Fruit fly (Drosophila melanogaster) whole organism, embryonic: ENCODE results near the gene CG42553.

Experiments
- Atf6 ChIP-seq: fragments of 200-800 bp; sonication (Bioruptor generic); IDR thresholded peaks from 2 replicates; pipeline ENCODE4 v1.3.6; 2022; ENCODE audit warnings: missing biosample characterization, missing genetic modification characterization
- Blimp-1 ChIP-seq: fragments of 200-800 bp; sonication (Bioruptor generic); optimal IDR thresholded peaks from 3 replicates; lab custom pipeline; 2018; ENCODE audit warnings: missing biosample characterization, missing genetic modification characterization, mild to moderate bottlenecking, moderate library complexity, missing genetic modification reagents
- BtbVII ChIP-seq: fragments of 200-800 bp; sonication (Bioruptor generic); optimal IDR thresholded peaks from 3 replicates; lab custom pipeline; 2017; ENCODE audit warnings: missing biosample characterization, mild to moderate bottlenecking, missing genetic modification characterization
- CG12236 ChIP-seq: fragments of 200-800 bp; sonication (Bioruptor generic); optimal IDR thresholded peaks from 2 replicates; lab custom pipeline; 2016; ENCODE audit warnings: missing biosample characterization, missing genetic modification characterization
- CG12744 ChIP-seq: fragments of 200-800 bp; sonication (Bioruptor generic); optimal IDR thresholded peaks from 2 replicates; lab custom pipeline; 2016; ENCODE audit warnings: missing biosample characterization, missing genetic modification characterization
- CG1647 ChIP-seq: fragments of 200-800 bp; sonication (Bioruptor generic); optimal IDR thresholded peaks from 3 replicates; lab custom pipeline; 2016; ENCODE audit warnings: missing biosample characterization, missing genetic modification characterization
- CG17612 ChIP-seq: fragments of 200-800 bp; sonication (Bioruptor generic); IDR thresholded peaks from 2 replicates; pipeline ENCODE4 v1.3.6; 2022; ENCODE audit warnings: missing biosample characterization, missing genetic modification characterization
- CG17912 ChIP-seq: fragments of 200-800 bp; sonication (Bioruptor generic); optimal IDR thresholded peaks from 2 replicates; lab custom pipeline; 2018; ENCODE audit warnings: missing biosample characterization, mild to moderate bottlenecking, missing genetic modification characterization
- CG2712 ChIP-seq: fragments of 200-800 bp; optimal IDR thresholded peaks from 3 replicates; lab custom pipeline; 2019; ENCODE audit warnings: missing biosample characterization, mild to moderate bottlenecking, missing genetic modification characterization, moderate library complexity
- CG31441 ChIP-seq: fragments of 200-800 bp; sonication (Bioruptor generic); IDR thresholded peaks from 2 replicates; pipeline ENCODE4 v1.3.6; 2022; ENCODE audit warnings: missing biosample characterization, missing genetic modification characterization
- CG32772 ChIP-seq: fragments of 200-800 bp; sonication (Bioruptor generic); IDR thresholded peaks from 2 replicates; pipeline ENCODE4 v1.3.6; 2022; ENCODE audit warnings: missing biosample characterization, missing genetic modification characterization
- CG3281 ChIP-seq: fragments of 200-800 bp; sonication (Bioruptor generic); optimal IDR thresholded peaks from 3 replicates; lab custom pipeline; 2017; ENCODE audit warnings: missing biosample characterization, mild to moderate bottlenecking, missing genetic modification characterization
- CG4424 ChIP-seq: fragments of 200-800 bp; sonication (Bioruptor generic); optimal IDR thresholded peaks from 3 replicates; lab custom pipeline; 2016; ENCODE audit warnings: missing biosample characterization, missing genetic modification characterization
- CG7745 ChIP-seq: fragments of 200-800 bp; sonication (Bioruptor generic); optimal IDR thresholded peaks from 2 replicates; lab custom pipeline; 2018; ENCODE audit warnings: missing biosample characterization, mild to moderate bottlenecking, missing genetic modification characterization, moderate library complexity
- CG8281 ChIP-seq: fragments of 200-800 bp; sonication (Bioruptor generic); optimal IDR thresholded peaks from 2 replicates; lab custom pipeline; 2018; ENCODE audit warnings: missing biosample characterization, mild to moderate bottlenecking, missing genetic modification characterization, moderate library complexity
- CG8924 ChIP-seq: fragments of 200-800 bp; optimal IDR thresholded peaks from 3 replicates; lab custom pipeline; 2019; ENCODE audit warnings: missing biosample characterization, mild to moderate bottlenecking, missing genetic modification characterization, moderate library complexity
- D ChIP-seq, 2 experiments: fragments of 200-800 bp in 1 of 2; fragments of >200 bp in 1 of 2; sonication (Bioruptor generic) in 1 of 2; optimal IDR thresholded peaks; 2 replicates in 1 of 2; 3 replicates in 1 of 2; lab custom pipeline; 2017; ENCODE audit warnings: mild to moderate bottlenecking in 1 of 2, missing biosample characterization in 1 of 2, missing genetic modification characterization in 1 of 2, missing genetic modification reagents in 1 of 2
- Deaf1 ChIP-seq: fragments of 200-800 bp; optimal IDR thresholded peaks from 3 replicates; lab custom pipeline; 2019; ENCODE audit warnings: missing biosample characterization, mild to moderate bottlenecking, missing genetic modification characterization, moderate library complexity
- E2f1 ChIP-seq: fragments of 200-800 bp; sonication (Bioruptor generic); IDR thresholded peaks from 2 replicates; pipeline ENCODE4 v1.3.6; 2022; ENCODE audit warnings: missing biosample characterization, missing genetic modification characterization
- Eip74EF ChIP-seq, 2 experiments: fragments of 200-800 bp in 1 of 2; fragments of >200 bp in 1 of 2; sonication (Bioruptor generic) in 1 of 2; optimal IDR thresholded peaks; 2 replicates each; lab custom pipeline; 2017 to 2019; ENCODE audit warnings: missing biosample characterization in 2 of 2, missing genetic modification characterization in 2 of 2, mild to moderate bottlenecking in 1 of 2, moderate library complexity in 1 of 2
- Fer1 ChIP-seq: fragments of 200-800 bp; sonication (Bioruptor generic); optimal IDR thresholded peaks from 2 replicates; lab custom pipeline; 2017; ENCODE audit warnings: missing biosample characterization, mild to moderate bottlenecking, missing genetic modification characterization
- Fer3 ChIP-seq: fragments of 200-800 bp; sonication (Bioruptor generic); optimal IDR thresholded peaks from 2 replicates; lab custom pipeline; 2018; ENCODE audit warnings: missing biosample characterization, mild to moderate bottlenecking, missing genetic modification characterization, moderate library complexity
- Hmx ChIP-seq: fragments of 200-800 bp; sonication (Bioruptor generic); optimal IDR thresholded peaks from 2 replicates; lab custom pipeline; 2016; ENCODE audit warnings: missing biosample characterization, missing genetic modification characterization
- Kr ChIP-seq: fragments of 200-800 bp; sonication (Bioruptor generic); optimal IDR thresholded peaks from 2 replicates; lab custom pipeline; 2017; ENCODE audit warnings: missing biosample characterization, mild to moderate bottlenecking, missing genetic modification characterization
- Med ChIP-seq: fragments of 200-800 bp; sonication (Bioruptor generic); peaks from one replicate; lab custom pipeline; 2016; ENCODE audit warnings: missing biosample characterization, missing genetic modification characterization, mild to moderate bottlenecking, inconsistent platforms, moderate library complexity
- Mes4 ChIP-seq: fragments of 200-800 bp; sonication (Bioruptor generic); optimal IDR thresholded peaks from 2 replicates; lab custom pipeline; 2016; ENCODE audit warnings: missing biosample characterization, missing genetic modification characterization
- Myb ChIP-seq: fragments of 200-800 bp; sonication (Bioruptor generic); optimal IDR thresholded peaks from 2 replicates; lab custom pipeline; 2016; ENCODE audit warnings: missing biosample characterization, missing genetic modification characterization
- NK7.1 ChIP-seq: fragments of 200-800 bp; sonication (Bioruptor generic); optimal IDR thresholded peaks from 3 replicates; lab custom pipeline; 2016; ENCODE audit warnings: missing biosample characterization, missing genetic modification characterization
- Neu2 ChIP-seq: fragments of 200-800 bp; sonication (Bioruptor generic); optimal IDR thresholded peaks from 3 replicates; lab custom pipeline; 2016; ENCODE audit warnings: missing biosample characterization, missing genetic modification characterization, borderline replicate concordance
- Oli ChIP-seq: fragments of 200-800 bp; sonication (Bioruptor generic); optimal IDR thresholded peaks from 2 replicates; lab custom pipeline; 2018; ENCODE audit warnings: missing biosample characterization, mild to moderate bottlenecking, missing genetic modification characterization, moderate library complexity
- Usf ChIP-seq: fragments of 200-800 bp; sonication (Bioruptor generic); optimal IDR thresholded peaks from 2 replicates; lab custom pipeline; 2017; ENCODE audit warnings: missing genotype, missing biosample characterization, missing genetic modification characterization
- Xbp1 ChIP-seq: fragments of 200-800 bp; sonication (Bioruptor generic); optimal IDR thresholded peaks from 3 replicates; lab custom pipeline; 2016; ENCODE audit warnings: missing biosample characterization, mild to moderate bottlenecking, missing genetic modification characterization
- ase ChIP-seq: fragments of 200-800 bp; sonication (Bioruptor generic); IDR thresholded peaks from 3 replicates; pipeline ENCODE4 v1.3.6; 2022; ENCODE audit warnings: missing biosample characterization, missing genetic modification characterization
- chm ChIP-seq: fragments of 200-800 bp; sonication (Bioruptor generic); IDR thresholded peaks from 2 replicates; pipeline ENCODE4 v1.3.6; 2022; ENCODE audit warnings: missing biosample characterization, missing genetic modification characterization
- ci ChIP-seq: fragments of 200-800 bp; sonication (Bioruptor generic); IDR thresholded peaks from 3 replicates; pipeline ENCODE4 v1.3.6; 2022; ENCODE audit warnings: missing biosample characterization, missing genetic modification characterization
- danr ChIP-seq: fragments of 200-800 bp; sonication (Bioruptor generic); IDR thresholded peaks from 2 replicates; pipeline ENCODE4 v1.3.6; 2022; ENCODE audit warnings: missing biosample characterization, missing genetic modification characterization
- fru ChIP-seq: fragments of >200 bp; optimal IDR thresholded peaks from 2 replicates; lab custom pipeline; 2017
- h ChIP-seq: fragments of >200 bp; optimal IDR thresholded peaks from 2 replicates; lab custom pipeline; 2017
- hb ChIP-seq: fragments of 200-800 bp; sonication (Bioruptor generic); IDR thresholded peaks from 3 replicates; pipeline ENCODE4 v1.3.6; 2022; ENCODE audit warnings: missing biosample characterization, missing genetic modification characterization; ENCODE audit not compliant: partially characterized antibody
- her ChIP-seq: fragments of 200-800 bp; sonication (Bioruptor generic); optimal IDR thresholded peaks from 2 replicates; lab custom pipeline; 2016; ENCODE audit warnings: missing biosample characterization, missing genetic modification characterization
- ken ChIP-seq: fragments of 200-800 bp; sonication (Bioruptor generic); IDR thresholded peaks from 3 replicates; pipeline ENCODE4 v1.3.6; 2022; ENCODE audit warnings: missing biosample characterization, missing genetic modification characterization
- lmd ChIP-seq: fragments of 200-800 bp; sonication (Bioruptor generic); IDR thresholded peaks from 2 replicates; pipeline ENCODE4 v1.3.6; 2022; ENCODE audit warnings: missing biosample characterization, missing genetic modification characterization
- nmo ChIP-seq: fragments of 200-800 bp; sonication (Bioruptor generic); optimal IDR thresholded peaks from 2 replicates; lab custom pipeline; 2018; ENCODE audit warnings: missing biosample characterization, mild to moderate bottlenecking, missing genetic modification characterization, moderate library complexity
- peb ChIP-seq: fragments of 200-800 bp; sonication (Bioruptor generic); IDR thresholded peaks from 2 replicates; pipeline ENCODE4 v1.3.6; 2022; ENCODE audit warnings: missing biosample characterization, missing genetic modification characterization
- prd ChIP-seq, 3 experiments: fragments of >200 bp in 2 of 3; fragments of 200-800 bp in 1 of 3; sonication (Bioruptor generic) in 1 of 3; optimal IDR thresholded peaks in 2 of 3; IDR thresholded peaks in 1 of 3; 2 replicates in 2 of 3; 3 replicates in 1 of 3; pipeline versions ENCODE4 v1.3.6 to Lab custom; 2017 to 2022; ENCODE audit warnings: missing biosample characterization in 1 of 3, missing genetic modification characterization in 1 of 3
- ranshi ChIP-seq: fragments of 200-800 bp; sonication (Bioruptor generic); IDR thresholded peaks from 2 replicates; pipeline ENCODE4 v1.3.6; 2022; ENCODE audit warnings: missing biosample characterization, missing genetic modification characterization
- vfl ChIP-seq: fragments of 200-800 bp; sonication (Bioruptor generic); optimal IDR thresholded peaks from 2 replicates; lab custom pipeline; 2016; ENCODE audit warnings: missing biosample characterization, missing genetic modification characterization
- zen ChIP-seq: fragments of 200-800 bp; sonication (Bioruptor generic); optimal IDR thresholded peaks from 3 replicates; lab custom pipeline; 2018; ENCODE audit warnings: missing biosample characterization, mild to moderate bottlenecking, missing genetic modification characterization, moderate library complexity

CG42553 gene

DNA sequence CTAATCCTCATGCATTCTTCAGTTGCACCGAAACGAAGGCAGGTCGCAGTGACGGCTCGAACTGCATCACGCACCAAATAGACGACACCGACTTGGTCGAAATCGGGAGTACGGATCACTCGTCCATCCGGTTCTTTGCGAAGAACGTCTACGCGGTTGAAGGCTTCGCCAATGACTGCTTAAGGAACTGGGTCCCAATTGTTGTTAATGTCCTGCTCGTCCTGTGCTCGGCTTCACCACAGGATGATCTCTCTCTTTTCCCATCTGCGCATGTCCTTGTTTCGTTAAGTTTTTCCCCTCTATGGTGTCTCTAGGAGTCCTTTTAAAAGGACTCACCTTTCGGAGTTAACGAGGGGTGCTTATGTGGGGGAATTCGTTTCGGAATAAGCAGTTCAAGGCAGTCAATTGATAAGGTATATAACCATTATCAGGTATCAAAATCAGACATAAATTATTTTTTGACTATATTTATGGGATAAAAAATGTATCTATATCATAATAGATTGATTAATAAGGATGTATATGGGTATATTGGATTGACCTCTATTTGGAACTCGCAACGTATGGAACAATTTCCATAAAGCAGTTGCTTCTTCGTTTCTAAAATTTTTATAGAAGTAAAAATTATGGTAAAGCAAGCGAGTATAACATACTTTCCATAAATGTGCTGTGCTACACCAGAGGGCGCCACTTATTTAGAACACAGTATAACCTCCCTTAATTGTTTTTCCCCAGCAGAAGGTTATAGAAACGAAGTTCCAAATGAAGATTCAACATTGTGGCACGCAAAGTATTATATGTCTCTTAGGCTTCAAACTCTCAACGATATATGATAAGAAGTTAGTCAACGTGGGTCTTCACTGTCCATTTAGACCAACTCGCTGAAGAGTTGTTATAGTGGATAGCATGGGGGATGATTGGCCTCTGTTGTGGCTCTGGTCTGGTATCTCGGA lies 23.4 kb downstream of the CG42553 start, which contains the start of gene dpr20 (continued):
- peak; percentile 90 for TF ChIP-seq Deaf1 (tag; lab: Kevin White, UChicago)
- TF ChIP-seq BtbVII (GFP tag; lab: Kevin White, UChicago): peak; percentile 74
- peak; percentile 93 for TF ChIP-seq ci (GFP tag; lab: Robert Waterston, UW)
- peak; percentile 63 for TF ChIP-seq vfl (GFP tag; lab: Kevin White, UChicago)
- TF ChIP-seq Eip74EF (GFP tag; optimal IDR thresholded peaks at IDR 0.05; lab: Kevin White, UChicago): no peak
- peak; percentile 9 for TF ChIP-seq Usf (GFP tag; lab: Kevin White, UChicago)
- TF ChIP-seq her (GFP tag; lab: Kevin White, UChicago): peak; percentile 73
- TF ChIP-seq Xbp1 (GFP tag; lab: Kevin White, UChicago): peak; percentile 81
- no peak for TF ChIP-seq h
- peak; percentile 83 for TF ChIP-seq E2f1 (GFP tag; lab: Robert Waterston, UW)
- TF ChIP-seq ranshi (GFP tag; lab: Robert Waterston, UW): peak; percentile 88
- TF ChIP-seq CG1647: peak; percentile 28
- TF ChIP-seq Fer3 (tag; lab: Kevin White, UChicago): peak; percentile 82
- TF ChIP-seq CG31441 (GFP tag; lab: Robert Waterston, UW): peak; percentile 59; the same call in 1 of the 2 replicates
- TF ChIP-seq CG8281 (tag; lab: Kevin White, UChicago): peak; percentile 40
- peak; percentile 98 for TF ChIP-seq Med (GFP tag; lab: Kevin White, UChicago)
- peak; percentile 81 for TF ChIP-seq CG3281 (GFP tag; lab: Kevin White, UChicago)
- TF ChIP-seq CG12236 (GFP tag; lab: Kevin White, UChicago): peak; percentile 26
- TF ChIP-seq Neu2 (GFP tag; lab: Kevin White, UChicago): no peak
- no peak for TF ChIP-seq D (optimal IDR thresholded peaks at IDR 0.05; lab: Kevin White, UChicago)
- TF ChIP-seq D (GFP tag; optimal IDR thresholded peaks at IDR 0.05; lab: Kevin White, UChicago): peak; percentile 27
- peak; percentile 45 for TF ChIP-seq CG12744 (GFP tag; lab: Kevin White, UChicago)
- peak; percentile 38 for TF ChIP-seq Blimp-1 (GFP tag; lab: Kevin White, UChicago)
- peak; percentile 80 for TF ChIP-seq peb
- TF ChIP-seq lmd (GFP tag; lab: Robert Waterston, UW): peak; percentile 91
- peak; percentile 71 for TF ChIP-seq nmo
- peak; percentile 60 for TF ChIP-seq CG2712 (tag; lab: Kevin White, UChicago)
- peak; percentile 58 for TF ChIP-seq CG8924
- TF ChIP-seq ken: peak; percentile 88
- no peak for TF ChIP-seq fru (lab: Kevin White, UChicago)
- peak; percentile 66; the same call in 1 of the 2 replicates for TF ChIP-seq CG17612 (GFP tag; lab: Robert Waterston, UW)
- no peak for TF ChIP-seq Hmx (GFP tag; lab: Kevin White, UChicago)
- peak; percentile 87 for TF ChIP-seq ase (GFP tag; lab: Robert Waterston, UW)
- TF ChIP-seq Oli (tag; lab: Kevin White, UChicago): peak; percentile 67
- TF ChIP-seq CG7745: no peak
- TF ChIP-seq NK7.1: peak; percentile 27
- no peak for TF ChIP-seq hb (GFP tag; lab: Robert Waterston, UW)
- TF ChIP-seq danr: peak; percentile 48; the same call in 1 of the 2 replicates
- no peak for TF ChIP-seq prd (optimal IDR thresholded peaks at IDR 0.05; lab: Kevin White, UChicago)
- TF ChIP-seq prd (GFP tag; IDR thresholded peaks at IDR 0.05; lab: Robert Waterston, UW): peak; percentile 90
- peak; percentile 41 for TF ChIP-seq zen (tag; lab: Kevin White, UChicago)
- TF ChIP-seq chm (GFP tag; lab: Robert Waterston, UW): peak; percentile 68
- TF ChIP-seq Fer1 (GFP tag; lab: Kevin White, UChicago): peak; percentile 82
- TF ChIP-seq Kr (GFP tag; lab: Kevin White, UChicago): no peak
- TF ChIP-seq CG4424 (GFP tag; lab: Kevin White, UChicago): peak; percentile 31
- no peak for TF ChIP-seq Mes4
- TF ChIP-seq CG32772 (GFP tag; lab: Robert Waterston, UW): peak; percentile 86
- TF ChIP-seq CG17912 (GFP tag; lab: Kevin White, UChicago): peak; percentile 8
- TF ChIP-seq Myb: peak; percentile 58
- TF ChIP-seq Atf6: peak; percentile 82
